Worm (Caenorhabditis elegans): Measurements from ENCODE around the gene F44A6.4.

ce11 chrX:10205321-10205720 lies 10.0 kb downstream of the F44A6.4 start, which contains the start of gene sex-1:
- no peak for TF ChIP-seq scrt-1 (GFP tag; IDR thresholded peaks at IDR 0.05)
- TF ChIP-seq hmg-4 (GFP tag; optimal IDR thresholded peaks at IDR 0.05) = no peak
- TF ChIP-seq F13C5.2 (tag; optimal IDR thresholded peaks at IDR 0.05) = no peak
- no peak for TF ChIP-seq ama-1 (optimal IDR thresholded peaks at IDR 0.05)
- no peak for TF ChIP-seq aly-1 (tag; optimal IDR thresholded peaks at IDR 0.05)
- TF ChIP-seq pes-1 (GFP tag; IDR thresholded peaks at IDR 0.05) = no peak
- no peak for TF ChIP-seq hmbx-1 (tag; optimal IDR thresholded peaks at IDR 0.05)
- TF ChIP-seq flt-1 (GFP tag; IDR thresholded peaks at IDR 0.05) = no peak
- TF ChIP-seq hnd-1 (tag; optimal IDR thresholded peaks at IDR 0.05) = no peak

Data from whole organism, early embryonic.